Worm (Caenorhabditis elegans) whole organism, L2 larva: Measurements from ENCODE around the gene sax-3.

Source experiments
- Y55F3AM.14 ChIP-seq: fragments of 200-800 bp; sonication (Bioruptor generic); optimal IDR thresholded peaks from 2 replicates; lab custom pipeline; 2018; ENCODE audit warnings: mild to moderate bottlenecking, missing genetic modification characterization, missing compliant biosample characterization
- ZK546.5 ChIP-seq: sonication (generic microtip); optimal IDR thresholded peaks from 2 replicates; lab custom pipeline; 2017; ENCODE audit warnings: missing biosample characterization, missing genetic modification characterization
- alr-1 ChIP-seq: fragments of 150-350 bp; optimal IDR thresholded peaks from 2 replicates; lab custom pipeline; 2014; ENCODE audit warnings: missing biosample characterization, missing genetic modification characterization
- ceh-16 ChIP-seq: fragments of 150-350 bp; optimal IDR thresholded peaks from 2 replicates; lab custom pipeline; 2014; ENCODE audit warnings: missing biosample characterization, missing genetic modification characterization
- ceh-82 ChIP-seq: fragments of 150-350 bp; optimal IDR thresholded peaks from 2 replicates; lab custom pipeline; 2014; ENCODE audit warnings: missing biosample characterization, missing genetic modification characterization
- elt-3 ChIP-seq: sonication (generic microtip); optimal IDR thresholded peaks from 2 replicates; lab custom pipeline; 2017; ENCODE audit warnings: missing biosample characterization, missing genetic modification characterization
- lin-39 ChIP-seq: fragments of 150-350 bp; optimal IDR thresholded peaks from 2 replicates; lab custom pipeline; 2014; ENCODE audit warnings: missing biosample characterization, missing genetic modification reagents, missing genetic modification characterization
- lsy-2 ChIP-seq, 2 experiments: fragments of 150-350 bp in 1 of 2; sonication (generic microtip) in 1 of 2; optimal IDR thresholded peaks; 2 replicates each; lab custom pipeline; 2014 to 2017; ENCODE audit warnings: missing biosample characterization in 2 of 2, missing genetic modification characterization in 2 of 2
- mdl-1 ChIP-seq, 2 experiments: fragments of 150-350 bp in 1 of 2; sonication (generic microtip) in 1 of 2; optimal IDR thresholded peaks; 2 replicates each; lab custom pipeline; 2017; ENCODE audit warnings: missing biosample characterization in 2 of 2, missing genetic modification characterization in 2 of 2
- unc-62 ChIP-seq: fragments of 150-350 bp; optimal IDR thresholded peaks from 2 replicates; lab custom pipeline; 2014; ENCODE audit warnings: missing biosample characterization, missing genetic modification reagents, missing genetic modification characterization
- ztf-1 ChIP-seq: fragments of 200-800 bp; sonication (Bioruptor generic); conservative IDR thresholded peaks from 2 replicates; pipeline ENCODE4 v1.3.6; 2022; ENCODE audit warnings: missing genetic modification characterization, missing compliant biosample characterization

DNA sequence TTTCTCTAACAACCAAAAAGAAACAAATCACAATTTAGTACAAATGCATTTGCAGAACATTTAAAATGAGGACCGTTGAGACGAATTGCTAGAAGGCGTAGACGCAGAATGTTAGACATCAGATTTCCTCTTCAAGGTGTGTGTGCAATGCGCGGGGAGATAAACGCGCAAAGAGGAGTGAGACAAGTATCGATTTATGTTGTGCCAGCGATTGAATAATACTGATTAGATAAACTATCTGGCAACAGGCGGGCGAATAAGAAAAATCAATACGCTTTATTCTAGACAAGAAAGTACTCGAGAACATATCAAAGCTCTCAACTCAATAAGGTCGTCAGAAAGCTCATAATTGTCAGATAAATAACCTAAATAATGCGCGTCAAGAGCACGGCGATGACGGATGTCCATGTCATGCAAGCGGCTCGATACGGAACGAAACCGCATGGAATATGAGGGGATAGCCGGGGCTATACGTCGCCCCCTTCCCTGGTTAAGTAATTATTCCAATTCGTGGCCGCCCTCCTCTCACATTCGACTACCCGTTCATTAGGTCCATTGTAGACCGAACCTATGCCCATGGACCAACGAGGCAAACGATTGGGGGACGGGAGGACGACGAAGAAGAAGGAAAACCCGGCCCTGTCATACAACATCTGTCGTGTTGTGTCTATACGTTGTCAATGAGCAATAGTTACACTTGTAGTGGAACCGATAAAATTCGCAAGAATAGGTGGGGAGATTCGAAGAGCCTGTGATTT, 1.5 kb upstream of the sax-3 start:
- no peak for TF ChIP-seq alr-1 (tag; lab: Kevin White, UChicago)
- TF ChIP-seq mdl-1 (tag; optimal IDR thresholded peaks at IDR 0.05; lab: Kevin White, UChicago), result no peak
- no peak for TF ChIP-seq ztf-1 (GFP tag; lab: Robert Waterston, UW)
- TF ChIP-seq lin-39 (tag; lab: Kevin White, UChicago), result no peak
- no peak for TF ChIP-seq ceh-16 (tag; lab: Kevin White, UChicago)
- TF ChIP-seq ZK546.5, result no peak
- no peak for TF ChIP-seq Y55F3AM.14 (GFP tag; lab: Kevin White, UChicago)
- TF ChIP-seq elt-3, result no peak
- no peak for TF ChIP-seq unc-62 (GFP tag; lab: Kevin White, UChicago)
- TF ChIP-seq lsy-2 (tag; optimal IDR thresholded peaks at IDR 0.05; lab: Kevin White, UChicago), result no peak
- TF ChIP-seq ceh-82, result no peak
